Fruit fly (Drosophila melanogaster) whole organism, adult: Measurements from ENCODE around the gene GstD4.
A peak's percentile ranks its signal among the peaks of the same experiment; 100 is the strongest.

ENCODE experiments used
- CG12768 ChIP-seq: fragments of 200-800 bp; sonication (Bioruptor generic); optimal IDR thresholded peaks from 2 replicates; lab custom pipeline; 2017; ENCODE audit warnings: missing biosample characterization, missing genetic modification characterization, mild to moderate bottlenecking, moderate library complexity, missing genetic modification reagents
- CG14711 ChIP-seq: fragments of 200-800 bp; sonication (Bioruptor generic); optimal IDR thresholded peaks from 2 replicates; lab custom pipeline; 2018; ENCODE audit warnings: missing biosample characterization, mild to moderate bottlenecking, missing genetic modification characterization, moderate library complexity
- CG1620 ChIP-seq: fragments of 200-800 bp; sonication (Bioruptor generic); optimal IDR thresholded peaks from 2 replicates; lab custom pipeline; 2016; ENCODE audit warnings: missing biosample characterization, missing genetic modification characterization
- CG33017 ChIP-seq: fragments of 200-800 bp; sonication (Bioruptor generic); optimal IDR thresholded peaks from 2 replicates; lab custom pipeline; 2018; ENCODE audit warnings: missing biosample characterization, mild to moderate bottlenecking, missing genetic modification characterization, moderate library complexity
- CG5204 ChIP-seq: fragments of 200-800 bp; sonication (Bioruptor generic); optimal IDR thresholded peaks from 2 replicates; lab custom pipeline; 2016; ENCODE audit warnings: missing biosample characterization, missing genetic modification characterization
- CG7101 ChIP-seq: fragments of 200-800 bp; sonication (Bioruptor generic); optimal IDR thresholded peaks from 2 replicates; lab custom pipeline; 2018; ENCODE audit warnings: missing biosample characterization, mild to moderate bottlenecking, missing genetic modification characterization, moderate library complexity
- Hr96 ChIP-seq: fragments of 200-800 bp; sonication (Bioruptor generic); optimal IDR thresholded peaks from 2 replicates; lab custom pipeline; 2016; ENCODE audit warnings: missing biosample characterization, missing genetic modification characterization
- bab1 ChIP-seq: fragments of 200-800 bp; sonication (Bioruptor generic); optimal IDR thresholded peaks from 3 replicates; lab custom pipeline; 2019; ENCODE audit warnings: missing biosample characterization, mild to moderate bottlenecking, missing genetic modification characterization, moderate library complexity
- tj ChIP-seq: fragments of 200-800 bp; sonication (Bioruptor generic); optimal IDR thresholded peaks from 3 replicates; lab custom pipeline; 2017; ENCODE audit warnings: missing biosample characterization, mild to moderate bottlenecking, missing genetic modification characterization, moderate library complexity
- toe ChIP-seq: fragments of 200-800 bp; sonication (Bioruptor generic); optimal IDR thresholded peaks from 2 replicates; lab custom pipeline; 2016; ENCODE audit warnings: missing biosample characterization, missing genetic modification characterization

dm6 chr3R:12381130-12381700 lies 7.3 kb downstream of the GstD4 start:
- no peak for TF ChIP-seq CG33017
- no peak for TF ChIP-seq CG7101
- TF ChIP-seq tj (GFP tag; lab: Kevin White, UChicago): no peak
- peak; percentile 39 for TF ChIP-seq CG12768 (GFP tag; lab: Kevin White, UChicago)
- no peak for TF ChIP-seq bab1 (GFP tag; lab: Kevin White, UChicago)
- TF ChIP-seq toe (GFP tag; lab: Kevin White, UChicago): no peak
- no peak for TF ChIP-seq CG1620 (GFP tag; lab: Kevin White, UChicago)
- TF ChIP-seq CG14711 (tag; lab: Kevin White, UChicago): no peak
- no peak for TF ChIP-seq Hr96 (GFP tag; lab: Kevin White, UChicago)
- no peak for TF ChIP-seq CG5204 (GFP tag; lab: Kevin White, UChicago)
